Worm (Caenorhabditis elegans) whole organism, L3 larva: ENCODE results near the gene hrpk-2.

ENCODE experiments used
- aly-2 ChIP-seq: fragments of 150-350 bp; optimal IDR thresholded peaks from 2 replicates; lab custom pipeline; 2014; ENCODE audit warnings: missing biosample characterization, missing genetic modification characterization
- ama-1 ChIP-seq: fragments of 150-350 bp; optimal IDR thresholded peaks from 2 replicates; lab custom pipeline; 2018
- ceh-16 ChIP-seq: sonication (generic microtip); optimal IDR thresholded peaks from 2 replicates; lab custom pipeline; 2017; ENCODE audit warnings: missing biosample characterization, missing genetic modification characterization
- ceh-28 ChIP-seq: fragments of 150-350 bp; optimal IDR thresholded peaks from 2 replicates; lab custom pipeline; 2014; ENCODE audit warnings: missing biosample characterization, missing genetic modification reagents, missing genetic modification characterization
- ceh-82 ChIP-seq: fragments of 150-350 bp; optimal IDR thresholded peaks from 2 replicates; lab custom pipeline; 2014; ENCODE audit warnings: missing biosample characterization, missing genetic modification characterization
- elt-2 ChIP-seq: sonication (generic microtip); optimal IDR thresholded peaks from 2 replicates; lab custom pipeline; 2016; ENCODE audit warnings: missing genetic modification reagents, mild to moderate bottlenecking, missing genetic modification characterization, missing compliant biosample characterization
- lsy-12 ChIP-seq: sonication (generic microtip); optimal IDR thresholded peaks from 2 replicates; lab custom pipeline; 2016; ENCODE audit warnings: mild to moderate bottlenecking, missing genetic modification characterization, missing compliant biosample characterization
- nhr-28 ChIP-seq: fragments of 150-350 bp; optimal IDR thresholded peaks from 2 replicates; lab custom pipeline; 2014; ENCODE audit warnings: missing biosample characterization, missing genetic modification characterization
- nhr-76 ChIP-seq: fragments of 150-350 bp; sonication (generic microtip); optimal IDR thresholded peaks from 5 replicates; lab custom pipeline; 2014; ENCODE audit warnings: missing biosample characterization, missing genetic modification characterization
- nhr-77 ChIP-seq: fragments of 150-350 bp; optimal IDR thresholded peaks from 2 replicates; lab custom pipeline; 2014; ENCODE audit warnings: missing biosample characterization, missing genetic modification characterization
- pqm-1 ChIP-seq: fragments of 150-350 bp; optimal IDR thresholded peaks from 2 replicates; lab custom pipeline; 2017; ENCODE audit warnings: missing biosample characterization, missing genetic modification characterization, inconsistent platforms
- unc-62 ChIP-seq: fragments of 150-350 bp; sonication (generic microtip); optimal IDR thresholded peaks from 4 replicates; lab custom pipeline; 2014; ENCODE audit warnings: missing biosample characterization, missing genetic modification reagents, missing genetic modification characterization

ce11 chrIII:8017053-8017452 lies 30.1 kb downstream of the hrpk-2 start:
- no peak for TF ChIP-seq nhr-77 (tag; lab: Kevin White, UChicago)
- TF ChIP-seq lsy-12 (tag; lab: Kevin White, UChicago) = no peak
- no peak for TF ChIP-seq ceh-28 (tag; lab: Kevin White, UChicago)
- TF ChIP-seq nhr-76 (tag; lab: Kevin White, UChicago) = no peak
- TF ChIP-seq pqm-1 = no peak
- no peak for TF ChIP-seq ceh-82 (tag; lab: Kevin White, UChicago)
- no peak for TF ChIP-seq ama-1 (lab: Kevin White, UChicago)
- TF ChIP-seq nhr-28 (tag; lab: Kevin White, UChicago) = no peak
- TF ChIP-seq elt-2 (tag; lab: Kevin White, UChicago) = no peak
- TF ChIP-seq unc-62 = no peak
- TF ChIP-seq ceh-16 = no peak
- no peak for TF ChIP-seq aly-2
